Fruit fly (Drosophila melanogaster) whole organism, embryonic: ENCODE results near the gene CG5850.

Experiments used
- Ada2b ChIP-seq: fragments of 200-800 bp; sonication (Bioruptor generic); IDR thresholded peaks from 2 replicates; pipeline ENCODE4 v1.3.6; 2022; ENCODE audit warnings: missing biosample characterization, missing genetic modification characterization
- B-H1 ChIP-seq: fragments of 200-800 bp; sonication (Bioruptor generic); IDR thresholded peaks from 3 replicates; pipeline ENCODE4 v1.3.6; 2022; ENCODE audit warnings: missing biosample characterization, missing genetic modification characterization
- BEAF-32 ChIP-seq: fragments of 200-800 bp; sonication (Bioruptor generic); optimal IDR thresholded peaks from 3 replicates; lab custom pipeline; 2017; ENCODE audit warnings: missing biosample characterization, missing genetic modification characterization, mild to moderate bottlenecking, moderate library complexity, missing genetic modification reagents
- BtbVII ChIP-seq: fragments of 200-800 bp; sonication (Bioruptor generic); optimal IDR thresholded peaks from 3 replicates; lab custom pipeline; 2017; ENCODE audit warnings: missing biosample characterization, mild to moderate bottlenecking, missing genetic modification characterization
- Bteb2 ChIP-seq: fragments of 200-800 bp; sonication (Bioruptor generic); optimal IDR thresholded peaks from 2 replicates; lab custom pipeline; 2016; ENCODE audit warnings: missing biosample characterization, missing genetic modification characterization
- CG1024 ChIP-seq: fragments of 200-800 bp; sonication (Bioruptor generic); IDR thresholded peaks from 2 replicates; pipeline ENCODE4 v1.3.6; 2022; ENCODE audit warnings: missing biosample characterization, missing genetic modification characterization
- CG12744 ChIP-seq: fragments of 200-800 bp; sonication (Bioruptor generic); optimal IDR thresholded peaks from 2 replicates; lab custom pipeline; 2016; ENCODE audit warnings: missing biosample characterization, missing genetic modification characterization
- CG13424 ChIP-seq: fragments of 200-800 bp; sonication (Bioruptor generic); optimal IDR thresholded peaks from 2 replicates; lab custom pipeline; 2019; ENCODE audit warnings: missing biosample characterization, mild to moderate bottlenecking, missing genetic modification characterization, moderate library complexity
- CG13624 ChIP-seq: fragments of 200-800 bp; sonication (Bioruptor generic); optimal IDR thresholded peaks from 2 replicates; lab custom pipeline; 2016; ENCODE audit warnings: missing biosample characterization, missing genetic modification characterization
- CG14050 ChIP-seq: fragments of 200-800 bp; sonication (Bioruptor generic); IDR thresholded peaks from 3 replicates; pipeline ENCODE4 v1.3.6; 2022; ENCODE audit warnings: missing biosample characterization, missing genetic modification characterization
- CG17612 ChIP-seq: fragments of 200-800 bp; sonication (Bioruptor generic); IDR thresholded peaks from 2 replicates; pipeline ENCODE4 v1.3.6; 2022; ENCODE audit warnings: missing biosample characterization, missing genetic modification characterization
- CG18262 ChIP-seq: fragments of 200-800 bp; optimal IDR thresholded peaks from 3 replicates; lab custom pipeline; 2019; ENCODE audit warnings: missing biosample characterization, mild to moderate bottlenecking, missing genetic modification characterization, moderate library complexity
- CG18476 ChIP-seq: fragments of 200-800 bp; sonication (Bioruptor generic); optimal IDR thresholded peaks from 2 replicates; lab custom pipeline; 2016; ENCODE audit warnings: missing biosample characterization, mild to moderate bottlenecking, missing genetic modification characterization
- CG2129 ChIP-seq: fragments of 200-800 bp; sonication (Bioruptor generic); IDR thresholded peaks from 2 replicates; pipeline ENCODE4 v1.3.6; 2022; ENCODE audit warnings: missing biosample characterization, missing genetic modification characterization; ENCODE audit not compliant: partially characterized antibody
- CG2889 ChIP-seq: fragments of 200-800 bp; sonication (Bioruptor generic); IDR thresholded peaks from 3 replicates; pipeline ENCODE4 v1.3.6; 2022; ENCODE audit warnings: missing biosample characterization, missing genetic modification characterization
- CG4360 ChIP-seq: fragments of 200-800 bp; sonication (Bioruptor generic); IDR thresholded peaks from 2 replicates; pipeline ENCODE4 v1.3.6; 2022; ENCODE audit warnings: missing biosample characterization, missing genetic modification characterization
- CG6791 ChIP-seq: fragments of 200-800 bp; sonication (Bioruptor generic); IDR thresholded peaks from 3 replicates; pipeline ENCODE4 v1.3.6; 2022; ENCODE audit warnings: missing biosample characterization, missing genetic modification characterization; ENCODE audit not compliant: partially characterized antibody
- CG7987 ChIP-seq: fragments of 200-800 bp; sonication (Bioruptor generic); optimal IDR thresholded peaks from 2 replicates; lab custom pipeline; 2018; ENCODE audit warnings: missing biosample characterization, mild to moderate bottlenecking, missing genetic modification characterization, moderate library complexity
- CG8388 ChIP-seq: fragments of 200-800 bp; sonication (Bioruptor generic); optimal IDR thresholded peaks from 2 replicates; lab custom pipeline; 2019; ENCODE audit warnings: missing biosample characterization, mild to moderate bottlenecking, missing genetic modification characterization, moderate library complexity
- CG8478 ChIP-seq: fragments of >200 bp; optimal IDR thresholded peaks from 2 replicates; lab custom pipeline; 2018
- CG8765 ChIP-seq: fragments of 200-800 bp; sonication (Bioruptor generic); IDR thresholded peaks from 2 replicates; pipeline ENCODE4 v1.3.6; 2022; ENCODE audit warnings: missing biosample characterization, missing genetic modification characterization
- CG8924 ChIP-seq: fragments of 200-800 bp; optimal IDR thresholded peaks from 3 replicates; lab custom pipeline; 2019; ENCODE audit warnings: missing biosample characterization, mild to moderate bottlenecking, missing genetic modification characterization, moderate library complexity
- CG9437 ChIP-seq: fragments of 200-800 bp; sonication (Bioruptor generic); optimal IDR thresholded peaks from 2 replicates; lab custom pipeline; 2018; ENCODE audit warnings: missing biosample characterization, mild to moderate bottlenecking, missing genetic modification characterization
- CG9727 ChIP-seq: fragments of 200-800 bp; sonication (Bioruptor generic); optimal IDR thresholded peaks from 3 replicates; lab custom pipeline; 2017; ENCODE audit warnings: missing biosample characterization, mild to moderate bottlenecking, missing genetic modification characterization
- E2f2 ChIP-seq: fragments of 200-800 bp; sonication (Bioruptor generic); IDR thresholded peaks from 2 replicates; pipeline ENCODE4 v1.3.6; 2022; ENCODE audit warnings: missing biosample characterization, missing genetic modification characterization
- HLH3B ChIP-seq: fragments of 200-800 bp; sonication (Bioruptor generic); IDR thresholded peaks from 2 replicates; pipeline ENCODE4 v1.3.6; 2022; ENCODE audit warnings: missing biosample characterization, missing genetic modification characterization
- Lim3 ChIP-seq: fragments of 200-800 bp; sonication (Bioruptor generic); IDR thresholded peaks from 2 replicates; pipeline ENCODE4 v1.3.6; 2022; ENCODE audit warnings: missing biosample characterization, missing genetic modification characterization
- MTF-1 ChIP-seq: fragments of 200-800 bp; sonication (Bioruptor generic); optimal IDR thresholded peaks from 2 replicates; lab custom pipeline; 2018; ENCODE audit warnings: missing biosample characterization, mild to moderate bottlenecking, missing genetic modification characterization, borderline replicate concordance
- Optix ChIP-seq: fragments of 200-800 bp; sonication (Bioruptor generic); IDR thresholded peaks from 3 replicates; pipeline ENCODE4 v1.3.6; 2022; ENCODE audit warnings: missing biosample characterization, missing genetic modification characterization
- Rfx ChIP-seq: fragments of 200-800 bp; sonication (Bioruptor generic); IDR thresholded peaks from 2 replicates; pipeline ENCODE4 v1.3.6; 2022; ENCODE audit warnings: missing biosample characterization, missing genetic modification characterization
- ac ChIP-seq: fragments of 200-800 bp; sonication (Bioruptor generic); optimal IDR thresholded peaks from 3 replicates; lab custom pipeline; 2017; ENCODE audit warnings: missing biosample characterization, mild to moderate bottlenecking, missing genetic modification characterization
- chinmo ChIP-seq: fragments of 200-800 bp; sonication (Bioruptor generic); IDR thresholded peaks from 4 replicates; pipeline ENCODE4 v1.3.6; 2022; ENCODE audit warnings: missing biosample characterization, missing genetic modification characterization; ENCODE audit not compliant: partially characterized antibody
- corto ChIP-seq: fragments of 200-800 bp; sonication (Bioruptor generic); optimal IDR thresholded peaks from 2 replicates; lab custom pipeline; 2016; ENCODE audit warnings: missing biosample characterization, mild to moderate bottlenecking, missing genetic modification characterization, moderate library complexity
- crol ChIP-seq: fragments of 200-800 bp; sonication (Bioruptor generic); IDR thresholded peaks from 2 replicates; pipeline ENCODE4 v1.3.6; 2022; ENCODE audit warnings: missing biosample characterization, missing genetic modification characterization
- crp ChIP-seq, 2 experiments: fragments of 200-800 bp; sonication (Bioruptor generic); optimal IDR thresholded peaks; 2 replicates in 1 of 2; 3 replicates in 1 of 2; lab custom pipeline; 2017; ENCODE audit warnings: missing biosample characterization in 2 of 2, missing genetic modification characterization in 2 of 2, mild to moderate bottlenecking in 1 of 2, moderate library complexity in 1 of 2
- exex ChIP-seq: fragments of 200-800 bp; sonication (Bioruptor generic); optimal IDR thresholded peaks from 4 replicates; lab custom pipeline; 2018; ENCODE audit warnings: missing biosample characterization, mild to moderate bottlenecking, missing genetic modification characterization, moderate library complexity
- fd96Cb ChIP-seq: fragments of 200-800 bp; sonication (Bioruptor generic); optimal IDR thresholded peaks from 2 replicates; lab custom pipeline; 2018; ENCODE audit warnings: missing biosample characterization, mild to moderate bottlenecking, missing genetic modification characterization, moderate library complexity
- gt ChIP-seq: fragments of 200-800 bp; sonication (Bioruptor generic); IDR thresholded peaks from 2 replicates; pipeline ENCODE4 v1.3.6; 2022; ENCODE audit warnings: missing biosample characterization, missing genetic modification characterization
- insv ChIP-seq, 2 experiments: fragments of 200-800 bp; sonication (Bioruptor generic); optimal IDR thresholded peaks; 3 replicates each; lab custom pipeline; 2016 to 2018; ENCODE audit warnings: missing biosample characterization in 2 of 2, missing genetic modification characterization in 2 of 2
- kay ChIP-seq: fragments of 200-800 bp; sonication (Bioruptor generic); optimal IDR thresholded peaks from 2 replicates; lab custom pipeline; 2016; ENCODE audit warnings: missing biosample characterization, missing genetic modification characterization
- mld ChIP-seq: fragments of 200-800 bp; sonication (Bioruptor generic); IDR thresholded peaks from 3 replicates; pipeline ENCODE4 v1.3.6; 2022; ENCODE audit warnings: missing biosample characterization, missing genetic modification characterization; ENCODE audit not compliant: partially characterized antibody
- nom ChIP-seq: fragments of 200-800 bp; sonication (Bioruptor generic); optimal IDR thresholded peaks from 2 replicates; lab custom pipeline; 2017; ENCODE audit warnings: missing biosample characterization, missing genetic modification characterization, mild to moderate bottlenecking, moderate library complexity, missing genetic modification reagents
- org-1 ChIP-seq: fragments of 200-800 bp; sonication (Bioruptor generic); optimal IDR thresholded peaks from 2 replicates; lab custom pipeline; 2017; ENCODE audit warnings: missing biosample characterization, missing genetic modification characterization
- pho ChIP-seq: fragments of 200-800 bp; sonication (Bioruptor generic); optimal IDR thresholded peaks from 2 replicates; lab custom pipeline; 2016; ENCODE audit warnings: missing biosample characterization, missing genetic modification characterization
- ranshi ChIP-seq: fragments of 200-800 bp; sonication (Bioruptor generic); IDR thresholded peaks from 2 replicates; pipeline ENCODE4 v1.3.6; 2022; ENCODE audit warnings: missing biosample characterization, missing genetic modification characterization
- sd ChIP-seq: fragments of 200-800 bp; sonication (Bioruptor generic); optimal IDR thresholded peaks from 3 replicates; lab custom pipeline; 2018; ENCODE audit warnings: missing biosample characterization, mild to moderate bottlenecking, missing genetic modification characterization, moderate library complexity
- ssp ChIP-seq: fragments of 200-800 bp; sonication (Bioruptor generic); IDR thresholded peaks from 2 replicates; pipeline ENCODE4 v1.3.6; 2022; ENCODE audit warnings: missing biosample characterization, missing genetic modification characterization
- usp ChIP-seq: fragments of >200 bp; optimal IDR thresholded peaks from 2 replicates; lab custom pipeline; 2017; ENCODE audit warnings: missing biosample characterization, missing genetic modification characterization

Gene CG5850

DNA sequence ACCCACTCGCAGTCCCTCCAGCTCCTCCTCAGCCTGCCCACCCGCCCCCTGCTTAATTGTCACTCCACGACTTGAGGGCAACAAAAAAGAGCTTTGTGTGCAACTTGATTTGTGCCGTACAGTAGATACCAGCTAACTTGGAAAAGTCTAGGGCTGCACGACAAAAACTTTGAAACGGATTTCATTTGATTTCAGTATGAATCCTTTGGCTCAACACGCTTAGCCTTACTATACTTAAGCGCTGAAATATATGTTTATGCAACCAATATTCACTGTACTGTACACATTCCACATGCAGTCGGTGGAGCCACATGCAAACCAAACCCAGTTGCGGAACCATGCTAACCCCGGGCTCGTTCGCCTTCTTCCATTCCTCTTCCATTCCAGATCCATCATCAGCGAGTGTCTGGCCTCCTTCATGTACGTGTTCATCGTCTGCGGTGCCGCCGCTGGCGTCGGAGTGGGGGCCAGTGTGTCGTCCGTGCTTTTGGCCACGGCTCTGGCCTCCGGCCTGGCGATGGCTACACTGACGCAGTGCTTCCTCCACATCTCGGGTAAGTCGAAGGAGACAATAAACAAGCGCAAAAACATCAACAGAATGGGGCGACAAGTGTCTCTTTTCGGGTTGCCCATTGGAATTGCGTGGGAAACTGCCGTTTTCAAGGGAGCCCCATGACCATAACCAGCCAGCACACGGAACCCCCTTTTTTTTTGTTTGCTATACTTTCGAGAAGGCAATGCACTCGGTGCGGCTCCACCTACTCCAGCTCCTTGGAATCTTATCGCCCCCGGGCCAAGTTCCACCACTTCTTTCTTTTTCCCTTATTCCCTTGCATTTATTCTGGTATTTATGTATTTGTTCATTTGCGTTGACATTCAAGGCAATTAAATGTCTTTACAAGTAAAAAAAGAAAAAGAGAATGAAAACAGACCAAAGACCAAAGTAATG lies 22.9 kb upstream of the CG5850 start (continued):
- TF ChIP-seq mld (GFP tag; lab: Robert Waterston, UW) (no peak), CG13424 (tag; lab: Kevin White, UChicago) (peak; percentile 34), CG1024 (GFP tag; lab: Robert Waterston, UW) (peak; percentile 70), MTF-1 (no peak), CG18262 (peak; percentile 68), Optix (peak; percentile 76; the same call in 2 of the 3 replicates), B-H1 (GFP tag; lab: Robert Waterston, UW) (0 out of 3 replicates have a peak, but pooled peaks have one; percentile 26), CG8388 (GFP tag; lab: Kevin White, UChicago) (peak; percentile 50), pho (GFP tag; lab: Kevin White, UChicago) (no peak), Bteb2 (no peak), Ada2b (peak; percentile 71), CG12744 (GFP tag; lab: Kevin White, UChicago) (no peak), org-1 (GFP tag; lab: Kevin White, UChicago) (peak; percentile 37), Rfx (GFP tag; lab: Robert Waterston, UW) (peak; percentile 45; the same call in 1 of the 2 replicates), kay (no peak), CG8765 (GFP tag; lab: Robert Waterston, UW) (no peak), crp (GFP tag; optimal IDR thresholded peaks at IDR 0.05; lab: Kevin White, UChicago) (no peak), fd96Cb (tag; lab: Kevin White, UChicago) (peak; percentile 72), CG8924 (tag; lab: Kevin White, UChicago) (peak; percentile 22), CG6791 (no peak), ranshi (GFP tag; lab: Robert Waterston, UW) (peak; percentile 67; the same call in 1 of the 2 replicates), CG17612 (GFP tag; lab: Robert Waterston, UW) (0 out of 2 replicates have a peak, but pooled peaks have one; percentile 23), ac (GFP tag; lab: Kevin White, UChicago) (no peak), CG2129 (GFP tag; lab: Robert Waterston, UW) (no peak), CG9727 (GFP tag; lab: Kevin White, UChicago) (peak; percentile 29), gt (GFP tag; lab: Robert Waterston, UW) (no peak; the same call in 1 of the 2 replicates), BEAF-32 (GFP tag; lab: Kevin White, UChicago) (no peak), CG8478 (no peak), insv (GFP tag; optimal IDR thresholded peaks at IDR 0.05; lab: Kevin White, UChicago) (no peak), HLH3B (GFP tag; lab: Robert Waterston, UW) (peak; percentile 73), sd (tag; lab: Kevin White, UChicago) (no peak), CG2889 (GFP tag; lab: Robert Waterston, UW) (no peak), CG18476 (no peak), E2f2 (GFP tag; lab: Robert Waterston, UW) (no peak), nom (GFP tag; lab: Kevin White, UChicago) (peak; percentile 89), exex (tag; lab: Kevin White, UChicago) (no peak), CG9437 (GFP tag; lab: Kevin White, UChicago) (no peak), BtbVII (GFP tag; lab: Kevin White, UChicago) (no peak), corto (peak; percentile 66), CG14050 (peak; percentile 30; the same call in 1 of the 3 replicates), crol (no peak), CG4360 (GFP tag; lab: Robert Waterston, UW) (peak; percentile 34; the same call in 1 of the 2 replicates), CG7987 (GFP tag; lab: Kevin White, UChicago) (no peak), usp (GFP tag; lab: Kevin White, UChicago) (no peak), CG13624 (no peak), chinmo (GFP tag; lab: Robert Waterston, UW) (no peak), Lim3 (GFP tag; lab: Robert Waterston, UW) (no peak), ssp (GFP tag; lab: Robert Waterston, UW) (peak; percentile 52)
